Worm (Caenorhabditis elegans) whole organism, L1 larva: ENCODE data around the gene ephx-1.
A peak's percentile ranks its signal among the peaks of the same experiment; 100 is the strongest.

Source experiments
- C04F5.9 ChIP-seq: sonication (generic microtip); optimal IDR thresholded peaks from 2 replicates; lab custom pipeline; 2016; ENCODE audit warnings: missing genetic modification characterization, missing compliant biosample characterization
- F16B12.6 ChIP-seq: fragments of 150-350 bp; optimal IDR thresholded peaks from 2 replicates; lab custom pipeline; 2014; ENCODE audit warnings: missing biosample characterization, missing genetic modification characterization
- ceh-8 ChIP-seq: fragments of 200-800 bp; sonication (Bioruptor generic); optimal IDR thresholded peaks from 2 replicates; lab custom pipeline; 2018; ENCODE audit warnings: mild to moderate bottlenecking, missing genetic modification characterization, moderate library complexity, missing compliant biosample characterization
- ceh-88 ChIP-seq: fragments of 200-800 bp; sonication (Bioruptor generic); IDR thresholded peaks from 2 replicates; pipeline ENCODE4 v1.3.6; 2022; ENCODE audit warnings: missing genetic modification characterization, missing compliant biosample characterization
- dpl-1 ChIP-seq, 3 experiments: fragments of 150-350 bp in 2 of 3; sonication (generic microtip) in 1 of 3; optimal IDR thresholded peaks; 2 replicates each; lab custom pipeline; 2014 to 2017; ENCODE audit warnings: missing biosample characterization in 3 of 3, missing genetic modification characterization in 3 of 3, missing genetic modification reagents in 3 of 3
- dsc-1 ChIP-seq: sonication (generic microtip); optimal IDR thresholded peaks from 2 replicates; lab custom pipeline; 2016; ENCODE audit warnings: mild to moderate bottlenecking, missing genetic modification characterization, missing compliant biosample characterization
- efl-1 ChIP-seq, 4 experiments: fragments of 150-350 bp; optimal IDR thresholded peaks in 3 of 4; peaks in 1 of 4; 1 replicate in 1 of 4; 2 replicates in 3 of 4; lab custom pipeline; 2014; ENCODE audit warnings: missing biosample characterization in 2 of 4, missing genetic modification characterization in 2 of 4, missing genetic modification reagents in 2 of 4
- egl-13 ChIP-seq: sonication (generic microtip); optimal IDR thresholded peaks from 2 replicates; lab custom pipeline; 2016; ENCODE audit warnings: missing genotype, missing genetic modification reagents, missing genetic modification characterization, missing compliant biosample characterization
- elt-2 ChIP-seq: sonication (generic microtip); optimal IDR thresholded peaks from 2 replicates; lab custom pipeline; 2016; ENCODE audit warnings: missing genetic modification characterization, mild to moderate bottlenecking, inconsistent platforms, missing compliant biosample characterization, missing genetic modification reagents
- ets-5 ChIP-seq: fragments of 200-800 bp; sonication (Bioruptor generic); IDR thresholded peaks from 2 replicates; pipeline ENCODE4 v1.3.6; 2022; ENCODE audit warnings: missing genetic modification characterization, missing compliant biosample characterization
- fkh-8 ChIP-seq: sonication (generic microtip); optimal IDR thresholded peaks from 2 replicates; lab custom pipeline; 2016; ENCODE audit warnings: mild to moderate bottlenecking, missing genetic modification characterization, missing compliant biosample characterization
- grh-1 ChIP-seq: fragments of 200-800 bp; sonication (Bioruptor generic); IDR thresholded peaks from 2 replicates; pipeline ENCODE4 v1.3.6; 2022; ENCODE audit warnings: missing genetic modification reagents, missing genetic modification characterization, missing compliant biosample characterization
- irx-1 ChIP-seq: sonication (generic microtip); optimal IDR thresholded peaks from 2 replicates; lab custom pipeline; 2016; ENCODE audit warnings: missing genetic modification characterization, missing compliant biosample characterization
- isw-1 ChIP-seq: fragments of 200-800 bp; sonication (Bioruptor generic); IDR thresholded peaks from 2 replicates; pipeline ENCODE4 v1.3.6; 2022; ENCODE audit warnings: missing genetic modification characterization, missing compliant biosample characterization
- lin-14 ChIP-seq: fragments of 200-800 bp; sonication (Bioruptor generic); optimal IDR thresholded peaks from 2 replicates; lab custom pipeline; 2018; ENCODE audit warnings: mild to moderate bottlenecking, missing genetic modification characterization, moderate library complexity, missing compliant biosample characterization
- lin-35 ChIP-seq, 2 experiments: fragments of 150-350 bp; optimal IDR thresholded peaks; 2 replicates each; lab custom pipeline; 2014; ENCODE audit warnings: missing biosample characterization in 2 of 2, missing genetic modification characterization in 2 of 2, missing genetic modification reagents in 2 of 2
- lir-3 ChIP-seq: sonication (generic microtip); optimal IDR thresholded peaks from 2 replicates; lab custom pipeline; 2016; ENCODE audit warnings: mild to moderate bottlenecking, missing genetic modification characterization, moderate library complexity, missing compliant biosample characterization; ENCODE audit not compliant: poor library complexity
- lsy-2 ChIP-seq, 2 experiments: fragments of 150-350 bp; optimal IDR thresholded peaks; 2 replicates each; lab custom pipeline; 2014; ENCODE audit warnings: missing biosample characterization in 2 of 2, missing genetic modification characterization in 2 of 2
- mab-9 ChIP-seq: fragments of 200-800 bp; sonication (Bioruptor generic); IDR thresholded peaks from 2 replicates; pipeline ENCODE4 v1.3.6; 2022; ENCODE audit warnings: missing genetic modification reagents, missing genetic modification characterization, missing compliant biosample characterization
- nhr-19 ChIP-seq: fragments of 200-800 bp; sonication (Bioruptor generic); conservative IDR thresholded peaks from 2 replicates; pipeline ENCODE4 v1.3.6; 2022; ENCODE audit warnings: missing genetic modification characterization, missing compliant biosample characterization
- nhr-20 ChIP-seq: sonication (generic microtip); optimal IDR thresholded peaks from 2 replicates; lab custom pipeline; 2016; ENCODE audit warnings: mild to moderate bottlenecking, missing genetic modification characterization, missing compliant biosample characterization
- nhr-47 ChIP-seq: sonication (generic microtip); optimal IDR thresholded peaks from 2 replicates; lab custom pipeline; 2016; ENCODE audit warnings: mild to moderate bottlenecking, missing genetic modification characterization, moderate library complexity, missing compliant biosample characterization
- nhr-71 ChIP-seq: sonication (generic microtip); optimal IDR thresholded peaks from 2 replicates; lab custom pipeline; 2016; ENCODE audit warnings: mild to moderate bottlenecking, missing genetic modification characterization, moderate library complexity, missing compliant biosample characterization
- nhr-85 ChIP-seq: sonication (generic microtip); peaks from one replicate; lab custom pipeline; 2016; ENCODE audit warnings: missing genetic modification characterization, inconsistent platforms, missing compliant biosample characterization
- nhr-90 ChIP-seq: sonication (generic microtip); optimal IDR thresholded peaks from 2 replicates; lab custom pipeline; 2016; ENCODE audit warnings: mild to moderate bottlenecking, missing genetic modification characterization, missing compliant biosample characterization; ENCODE audit not compliant: poor library complexity
- pax-3 ChIP-seq: fragments of 200-800 bp; sonication (Bioruptor generic); optimal IDR thresholded peaks from 2 replicates; lab custom pipeline; 2018; ENCODE audit warnings: mild to moderate bottlenecking, missing genetic modification characterization, moderate library complexity, missing compliant biosample characterization
- rnt-1 ChIP-seq: sonication (generic microtip); optimal IDR thresholded peaks from 2 replicates; lab custom pipeline; 2016; ENCODE audit warnings: mild to moderate bottlenecking, missing genetic modification characterization, moderate library complexity, missing compliant biosample characterization
- snu-23 ChIP-seq: sonication (generic microtip); optimal IDR thresholded peaks from 2 replicates; lab custom pipeline; 2016; ENCODE audit warnings: missing genetic modification characterization, missing compliant biosample characterization
- sox-4 ChIP-seq: sonication (generic microtip); optimal IDR thresholded peaks from 2 replicates; lab custom pipeline; 2016; ENCODE audit warnings: missing genetic modification characterization, missing compliant biosample characterization
- swsn-7 ChIP-seq: sonication (generic microtip); optimal IDR thresholded peaks from 2 replicates; lab custom pipeline; 2016; ENCODE audit warnings: missing genetic modification characterization, missing compliant biosample characterization
- tbx-2 ChIP-seq: sonication (generic microtip); optimal IDR thresholded peaks from 2 replicates; lab custom pipeline; 2016; ENCODE audit warnings: missing genetic modification characterization, missing compliant biosample characterization
- unc-86 ChIP-seq: sonication (generic microtip); optimal IDR thresholded peaks from 2 replicates; lab custom pipeline; 2016; ENCODE audit warnings: missing genetic modification characterization, missing compliant biosample characterization
- unc-98 ChIP-seq: fragments of 200-800 bp; sonication (Bioruptor generic); IDR thresholded peaks from 2 replicates; pipeline ENCODE4 v1.3.6; 2022; ENCODE audit warnings: missing genetic modification characterization, missing compliant biosample characterization
- xbp-1 ChIP-seq: sonication (generic microtip); optimal IDR thresholded peaks from 2 replicates; lab custom pipeline; 2016; ENCODE audit warnings: missing genetic modification characterization, missing compliant biosample characterization
- zip-4 ChIP-seq: fragments of 200-800 bp; sonication (Bioruptor generic); optimal IDR thresholded peaks from 2 replicates; lab custom pipeline; 2018; ENCODE audit warnings: mild to moderate bottlenecking, missing genetic modification characterization, moderate library complexity, missing compliant biosample characterization
- ztf-11 ChIP-seq, 2 experiments: sonication (generic microtip); optimal IDR thresholded peaks; 2 replicates each; lab custom pipeline; 2016 to 2017; ENCODE audit warnings: missing genetic modification characterization in 2 of 2, missing biosample characterization in 1 of 2, missing compliant biosample characterization in 1 of 2

The ephx-1 gene

DNA sequence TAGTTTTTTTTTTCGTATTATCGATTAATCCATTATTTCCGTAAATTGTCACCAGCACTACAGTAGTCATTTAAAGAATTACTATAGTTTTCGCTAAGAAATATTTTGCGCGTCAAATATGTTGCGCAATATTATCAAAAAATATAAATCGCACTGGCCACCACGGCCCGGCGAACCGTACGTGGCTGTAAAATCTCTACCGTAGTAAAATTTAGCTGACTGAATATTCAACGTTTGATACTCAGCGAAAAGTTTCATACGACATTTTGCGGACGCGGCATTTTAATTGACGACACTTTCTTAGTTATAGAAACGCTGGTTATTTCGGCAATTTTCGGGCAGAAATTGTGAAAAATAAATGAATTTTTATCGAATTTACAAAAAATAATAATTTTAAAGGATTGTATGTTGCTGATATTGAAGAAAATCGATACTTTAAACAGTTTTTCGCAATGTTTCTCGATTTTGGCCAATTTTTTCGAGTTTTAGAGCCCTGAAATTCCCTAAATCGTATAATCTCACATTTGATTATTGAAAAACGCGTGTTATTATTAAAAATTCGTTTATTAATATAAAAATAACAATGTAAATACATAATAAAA lies 43.2 kb downstream of the ephx-1 start:
- peak in 1 of 2 experiments; percentile 36 for TF ChIP-seq lin-35 (GFP tag; optimal IDR thresholded peaks at IDR 0.05; lab: Kevin White, UChicago)
- TF ChIP-seq pax-3 = peak; percentile 68
- TF ChIP-seq nhr-20 (tag; lab: Kevin White, UChicago) = peak; percentile 74
- peak; percentile 64 for TF ChIP-seq tbx-2 (tag; lab: Kevin White, UChicago)
- peak; percentile 96 for TF ChIP-seq mab-9 (GFP tag; lab: Robert Waterston, UW)
- peak; percentile 99 for TF ChIP-seq grh-1 (GFP tag; lab: Robert Waterston, UW)
- TF ChIP-seq ets-5 (GFP tag; lab: Robert Waterston, UW) = 0 out of 2 replicates have a peak, but pooled peaks have one; percentile 57
- peak; percentile 39 for TF ChIP-seq rnt-1 (tag; lab: Kevin White, UChicago)
- peak in 1 of 2 experiments; percentile 62 for TF ChIP-seq ztf-11 (tag; optimal IDR thresholded peaks at IDR 0.05; lab: Kevin White, UChicago)
- peak; percentile 83 for TF ChIP-seq nhr-71 (tag; lab: Kevin White, UChicago)
- peak; percentile 84 for TF ChIP-seq nhr-85 (tag; lab: Kevin White, UChicago)
- peak; percentile 52 for TF ChIP-seq irx-1 (tag; lab: Kevin White, UChicago)
- peak; percentile 14 to 31 (median 24) for TF ChIP-seq dpl-1 (GFP tag; optimal IDR thresholded peaks at IDR 0.05; lab: Kevin White, UChicago)
- peak; percentile 32 for TF ChIP-seq fkh-8 (tag; lab: Kevin White, UChicago)
- TF ChIP-seq zip-4 (GFP tag; lab: Kevin White, UChicago) = peak; percentile 25
- peak; percentile 99 for TF ChIP-seq nhr-19 (GFP tag; lab: Robert Waterston, UW)
- peak; percentile 63 for TF ChIP-seq elt-2 (tag; lab: Kevin White, UChicago)
- TF ChIP-seq lsy-2 (tag; optimal IDR thresholded peaks at IDR 0.05; lab: Kevin White, UChicago) = peak; percentile 48 to 69
- TF ChIP-seq nhr-47 (tag; lab: Kevin White, UChicago) = peak; percentile 82
- peak; percentile 35 for TF ChIP-seq ceh-8 (GFP tag; lab: Kevin White, UChicago)
- peak; percentile 76 for TF ChIP-seq nhr-90 (tag; lab: Kevin White, UChicago)
- peak; percentile 89 for TF ChIP-seq unc-98 (GFP tag; lab: Robert Waterston, UW)
- TF ChIP-seq dsc-1 (tag; lab: Kevin White, UChicago) = peak; percentile 33
- peak; percentile 99 for TF ChIP-seq ceh-88 (GFP tag; lab: Robert Waterston, UW)
- peak; percentile 52 for TF ChIP-seq swsn-7 (tag; lab: Kevin White, UChicago)
- TF ChIP-seq C04F5.9 = peak; percentile 62
- TF ChIP-seq lir-3 (tag; lab: Kevin White, UChicago) = peak; percentile 66
- peak; percentile 1 for TF ChIP-seq sox-4 (tag; lab: Kevin White, UChicago)
- peak; percentile 40 for TF ChIP-seq F16B12.6 (tag; lab: Kevin White, UChicago)
- peak; percentile 17 for TF ChIP-seq egl-13 (tag; lab: Kevin White, UChicago)
- TF ChIP-seq unc-86 (tag; lab: Kevin White, UChicago) = peak; percentile 40
- TF ChIP-seq isw-1 (GFP tag; lab: Robert Waterston, UW) = peak; percentile 97
- peak; percentile 68 for TF ChIP-seq xbp-1 (tag; lab: Kevin White, UChicago)
- TF ChIP-seq lin-14 (GFP tag; lab: Kevin White, UChicago) = peak; percentile 69
- TF ChIP-seq efl-1 (optimal IDR thresholded peaks at IDR 0.05; lab: Kevin White, UChicago) = peak; percentile 46 to 47
- TF ChIP-seq efl-1 (GFP tag; optimal IDR thresholded peaks at IDR 0.05 in 1 of 2; lab: Kevin White, UChicago) = peak; percentile 22 to 92
- TF ChIP-seq snu-23 = peak; percentile 64

DNA sequence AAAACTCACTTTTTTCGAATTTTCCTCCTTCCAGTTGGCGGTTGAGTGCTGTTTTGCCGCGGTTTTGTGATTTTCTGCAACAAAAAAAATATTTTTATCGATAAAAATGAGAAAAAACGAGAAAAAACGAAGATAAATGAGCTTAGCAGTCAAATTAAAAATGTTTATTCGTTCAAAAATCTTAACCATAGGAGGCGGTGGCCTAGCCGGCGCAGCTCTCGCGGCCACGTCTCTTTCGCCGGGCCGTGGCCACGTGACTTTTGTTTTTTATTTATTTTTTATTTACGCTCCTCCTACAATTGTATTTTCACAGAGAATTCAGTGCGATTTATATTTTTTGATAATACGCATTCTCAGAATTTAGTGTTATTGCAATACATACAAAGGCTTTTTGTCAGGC lies 45.0 kb downstream of the ephx-1 start:
- TF ChIP-seq rnt-1 (tag; lab: Kevin White, UChicago) (peak; percentile 18), nhr-20 (tag; lab: Kevin White, UChicago) (peak; percentile 51), dpl-1 (GFP tag; optimal IDR thresholded peaks at IDR 0.05; lab: Kevin White, UChicago) (peak in 1 of 3 experiments; percentile 22), isw-1 (GFP tag; lab: Robert Waterston, UW) (peak; percentile 49; the same call in 1 of the 2 replicates), xbp-1 (tag; lab: Kevin White, UChicago) (peak; percentile 2), F16B12.6 (tag; lab: Kevin White, UChicago) (peak; percentile 9), snu-23 (peak; percentile 21), nhr-71 (tag; lab: Kevin White, UChicago) (peak; percentile 59), efl-1 (optimal IDR thresholded peaks at IDR 0.05; lab: Kevin White, UChicago) (peak; percentile 40 to 42), efl-1 (GFP tag; optimal IDR thresholded peaks at IDR 0.05 in 1 of 2; lab: Kevin White, UChicago) (peak; percentile 19 to 36), tbx-2 (tag; lab: Kevin White, UChicago) (peak; percentile 23), lin-14 (GFP tag; lab: Kevin White, UChicago) (peak; percentile 49), lsy-2 (tag; optimal IDR thresholded peaks at IDR 0.05; lab: Kevin White, UChicago) (peak; percentile 45 to 73), nhr-90 (tag; lab: Kevin White, UChicago) (peak; percentile 10), nhr-47 (tag; lab: Kevin White, UChicago) (peak; percentile 46), lin-35 (GFP tag; optimal IDR thresholded peaks at IDR 0.05; lab: Kevin White, UChicago) (peak in 1 of 2 experiments; percentile 45), grh-1 (GFP tag; lab: Robert Waterston, UW) (peak; percentile 57), nhr-19 (GFP tag; lab: Robert Waterston, UW) (peak; percentile 81)
